Fruit fly (Drosophila melanogaster) whole organism, pupa: ENCODE results near the gene fz2.

ENCODE experiments used
- CG13204 ChIP-seq: fragments of 200-800 bp; sonication (Bioruptor generic); optimal IDR thresholded peaks from 2 replicates; lab custom pipeline; 2018; ENCODE audit warnings: missing biosample characterization, mild to moderate bottlenecking, missing genetic modification characterization, moderate library complexity
- CG15710 ChIP-seq: fragments of 200-800 bp; sonication (Bioruptor generic); optimal IDR thresholded peaks from 2 replicates; lab custom pipeline; 2018; ENCODE audit warnings: missing biosample characterization, mild to moderate bottlenecking, missing genetic modification characterization, moderate library complexity
- CG17806 ChIP-seq: fragments of 200-800 bp; sonication (Bioruptor generic); optimal IDR thresholded peaks from 2 replicates; lab custom pipeline; 2018; ENCODE audit warnings: missing biosample characterization, mild to moderate bottlenecking, missing genetic modification characterization, moderate library complexity
- CG34367 ChIP-seq: fragments of 200-800 bp; sonication (Bioruptor generic); optimal IDR thresholded peaks from 2 replicates; lab custom pipeline; 2018; ENCODE audit warnings: missing biosample characterization, mild to moderate bottlenecking, missing genetic modification characterization
- CG4496 ChIP-seq: fragments of 200-800 bp; sonication (Bioruptor generic); IDR thresholded peaks from 3 replicates; pipeline ENCODE4 v1.3.6; 2022; ENCODE audit warnings: missing biosample characterization, missing genetic modification characterization
- CG8159 ChIP-seq: fragments of 200-800 bp; sonication (Bioruptor generic); optimal IDR thresholded peaks from 3 replicates; lab custom pipeline; 2018; ENCODE audit warnings: missing biosample characterization, mild to moderate bottlenecking, missing genetic modification characterization, moderate library complexity
- CG8301 ChIP-seq: fragments of 200-800 bp; sonication (Bioruptor generic); optimal IDR thresholded peaks from 2 replicates; lab custom pipeline; 2018; ENCODE audit warnings: missing biosample characterization, mild to moderate bottlenecking, missing genetic modification characterization
- CG9948 ChIP-seq: fragments of 200-800 bp; sonication (Bioruptor generic); optimal IDR thresholded peaks from 2 replicates; lab custom pipeline; 2018; ENCODE audit warnings: missing biosample characterization, mild to moderate bottlenecking, missing genetic modification characterization, moderate library complexity
- D1 ChIP-seq: fragments of 200-800 bp; sonication (Bioruptor generic); optimal IDR thresholded peaks from 2 replicates; lab custom pipeline; 2018; ENCODE audit warnings: missing biosample characterization, mild to moderate bottlenecking, missing genetic modification characterization, moderate library complexity
- EcR ChIP-seq: fragments of 200-800 bp; sonication (Bioruptor generic); optimal IDR thresholded peaks from 3 replicates; lab custom pipeline; 2019; ENCODE audit warnings: missing biosample characterization, missing genetic modification characterization, mild to moderate bottlenecking, moderate library complexity, missing genetic modification reagents
- Ets98B ChIP-seq: fragments of 200-800 bp; sonication (Bioruptor generic); IDR thresholded peaks from 2 replicates; pipeline ENCODE4 v1.3.6; 2022; ENCODE audit warnings: missing biosample characterization, missing genetic modification characterization
- Pif1B ChIP-seq: fragments of 200-800 bp; sonication (Bioruptor generic); optimal IDR thresholded peaks from 3 replicates; lab custom pipeline; 2016; ENCODE audit warnings: missing biosample characterization, missing genetic modification characterization
- Snoo ChIP-seq: fragments of 200-800 bp; sonication (Bioruptor generic); optimal IDR thresholded peaks from 3 replicates; lab custom pipeline; 2017; ENCODE audit warnings: missing biosample characterization, mild to moderate bottlenecking, missing genetic modification characterization, inconsistent platforms
- gl ChIP-seq: fragments of 200-800 bp; sonication (Bioruptor generic); optimal IDR thresholded peaks from 2 replicates; lab custom pipeline; 2018; ENCODE audit warnings: missing biosample characterization, mild to moderate bottlenecking, missing genetic modification characterization

DNA sequence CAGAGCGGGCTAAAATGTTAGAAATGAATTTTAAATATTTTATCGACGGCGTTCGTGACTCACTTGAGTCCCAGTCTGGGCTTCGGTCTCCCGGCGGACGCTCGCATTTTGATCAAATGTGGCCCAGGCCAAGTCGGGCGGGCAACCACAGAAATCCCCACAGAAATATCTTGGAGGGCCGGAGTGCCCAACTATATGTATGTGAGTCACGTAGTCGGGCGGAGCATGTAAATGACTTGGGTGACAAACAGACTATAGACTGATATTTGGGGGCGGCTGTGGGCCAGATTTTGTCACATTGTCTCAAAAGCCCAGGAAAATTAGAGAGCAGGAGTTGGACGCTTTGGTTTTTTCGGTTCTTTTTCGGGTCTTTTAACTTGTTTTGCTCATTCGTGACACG is 52.7 kb downstream of the fz2 start:
- TF ChIP-seq CG8301 (tag; lab: Kevin White, UChicago) (no peak), Pif1B (GFP tag; lab: Kevin White, UChicago) (no peak), Snoo (tag; lab: Kevin White, UChicago) (no peak), CG8159 (no peak), CG15710 (no peak), Ets98B (GFP tag; lab: Robert Waterston, UW) (no peak), EcR (GFP tag; lab: Kevin White, UChicago) (no peak), CG13204 (GFP tag; lab: Kevin White, UChicago) (no peak), D1 (no peak), CG9948 (tag; lab: Kevin White, UChicago) (no peak), CG34367 (tag; lab: Kevin White, UChicago) (no peak), gl (no peak), CG17806 (no peak), CG4496 (no peak)
